Worm (Caenorhabditis elegans) whole organism, L4 larva: ENCODE measurements around the gene rde-12.

Experiments
- F49E8.2 ChIP-seq: sonication (generic microtip); optimal IDR thresholded peaks from 2 replicates; lab custom pipeline; 2016; ENCODE audit warnings: missing compliant biosample characterization, mild to moderate bottlenecking, missing genetic modification characterization, borderline replicate concordance
- R02D3.7 ChIP-seq: fragments of 150-350 bp; sonication (generic microtip); optimal IDR thresholded peaks from 3 replicates; lab custom pipeline; 2014; ENCODE audit warnings: missing biosample characterization, missing genetic modification characterization
- T20F7.1 ChIP-seq: fragments of 200-800 bp; sonication (Bioruptor generic); optimal IDR thresholded peaks from 2 replicates; lab custom pipeline; 2018; ENCODE audit warnings: mild to moderate bottlenecking, missing genetic modification characterization, missing compliant biosample characterization
- Y105C5A.15 ChIP-seq: fragments of 200-800 bp; sonication (Bioruptor generic); IDR thresholded peaks from 2 replicates; pipeline ENCODE4 v1.3.6; 2022; ENCODE audit warnings: missing genetic modification characterization, missing compliant biosample characterization
- arid-1 ChIP-seq: fragments of 200-800 bp; sonication (Bioruptor generic); conservative IDR thresholded peaks from 2 replicates; pipeline ENCODE4 v1.3.6; 2022; ENCODE audit warnings: missing genetic modification reagents, missing genetic modification characterization, missing compliant biosample characterization
- ces-1 ChIP-seq: fragments of 150-350 bp; sonication (generic microtip); optimal IDR thresholded peaks from 4 replicates; lab custom pipeline; 2014; ENCODE audit warnings: missing biosample characterization, missing genetic modification reagents, missing genetic modification characterization
- daf-16 ChIP-seq, 3 experiments: sonication (generic microtip); optimal IDR thresholded peaks; 2 replicates each; lab custom pipeline; 2016 to 2017; ENCODE audit warnings: missing genetic modification characterization in 3 of 3, missing genetic modification reagents in 3 of 3, mild to moderate bottlenecking in 2 of 3, missing compliant biosample characterization in 2 of 3, missing biosample characterization in 1 of 3, moderate library complexity in 1 of 3
- daf-19 ChIP-seq: fragments of 200-800 bp; sonication (Bioruptor generic); conservative IDR thresholded peaks from 2 replicates; pipeline ENCODE4 v1.3.6; 2022; ENCODE audit warnings: missing genetic modification characterization, missing compliant biosample characterization
- daf-8 ChIP-seq: fragments of 200-800 bp; sonication (Bioruptor generic); IDR thresholded peaks from 2 replicates; pipeline ENCODE4 v1.3.6; 2022; ENCODE audit warnings: missing genetic modification characterization, missing compliant biosample characterization
- dmd-6 ChIP-seq: fragments of 200-800 bp; sonication (Bioruptor generic); IDR thresholded peaks from 2 replicates; pipeline ENCODE4 v1.3.6; 2022; ENCODE audit warnings: missing genetic modification reagents, missing genetic modification characterization, missing compliant biosample characterization
- dmd-9 ChIP-seq: fragments of 200-800 bp; sonication (Bioruptor generic); IDR thresholded peaks from 2 replicates; pipeline ENCODE4 v1.3.6; 2022; ENCODE audit warnings: missing genetic modification reagents, missing genetic modification characterization, missing compliant biosample characterization
- fkh-10 ChIP-seq: fragments of 150-350 bp; optimal IDR thresholded peaks from 2 replicates; lab custom pipeline; 2014; ENCODE audit warnings: missing biosample characterization, missing genetic modification reagents, missing genetic modification characterization
- fos-1 ChIP-seq: fragments of 150-350 bp; optimal IDR thresholded peaks from 2 replicates; lab custom pipeline; 2014; ENCODE audit warnings: missing biosample characterization, missing genetic modification characterization
- hif-1 ChIP-seq, 2 experiments: sonication (generic microtip); optimal IDR thresholded peaks; 2 replicates each; lab custom pipeline; 2016 to 2017; ENCODE audit warnings: missing compliant biosample characterization in 2 of 2, missing genetic modification characterization in 2 of 2, missing genetic modification reagents in 2 of 2, missing genotype in 2 of 2, mild to moderate bottlenecking in 1 of 2
- hlh-11 ChIP-seq: fragments of 200-800 bp; sonication (Bioruptor generic); optimal IDR thresholded peaks from 2 replicates; lab custom pipeline; 2018; ENCODE audit warnings: mild to moderate bottlenecking, missing genetic modification characterization, missing compliant biosample characterization
- hlh-30 ChIP-seq: sonication (generic microtip); optimal IDR thresholded peaks from 2 replicates; lab custom pipeline; 2017; ENCODE audit warnings: antibody characterized with exemption, mild to moderate bottlenecking, missing genetic modification characterization, missing compliant biosample characterization; ENCODE audit not compliant: insufficient read depth
- lin-1 ChIP-seq: fragments of 200-800 bp; sonication (Bioruptor generic); IDR thresholded peaks from 2 replicates; pipeline ENCODE4 v1.3.6; 2022; ENCODE audit warnings: missing genetic modification reagents, missing genetic modification characterization, missing compliant biosample characterization
- lir-3 ChIP-seq: sonication (generic microtip); optimal IDR thresholded peaks from 2 replicates; lab custom pipeline; 2016; ENCODE audit warnings: mild to moderate bottlenecking, missing genetic modification characterization, missing compliant biosample characterization
- madf-5 ChIP-seq, 2 experiments: fragments of 200-800 bp; sonication (Bioruptor generic); IDR thresholded peaks; 2 replicates each; pipeline ENCODE4 v1.3.6; 2022; ENCODE audit warnings: missing compliant biosample characterization in 2 of 2, missing genetic modification characterization in 2 of 2
- madf-9 ChIP-seq: fragments of 200-800 bp; sonication (Bioruptor generic); conservative IDR thresholded peaks from 2 replicates; pipeline ENCODE4 v1.3.6; 2022; ENCODE audit warnings: missing genetic modification reagents, missing genetic modification characterization, missing compliant biosample characterization
- mdl-1 ChIP-seq, 2 experiments: fragments of 150-350 bp in 1 of 2; sonication (generic microtip) in 1 of 2; optimal IDR thresholded peaks; 2 replicates each; lab custom pipeline; 2014 to 2017; ENCODE audit warnings: missing biosample characterization in 2 of 2, missing genetic modification characterization in 2 of 2
- mdt-29 ChIP-seq: fragments of 200-800 bp; sonication (Bioruptor generic); IDR thresholded peaks from 2 replicates; pipeline ENCODE4 v1.3.6; 2022; ENCODE audit warnings: missing genetic modification reagents, missing genetic modification characterization, missing compliant biosample characterization
- mep-1 ChIP-seq: fragments of 150-350 bp; sonication (generic microtip); optimal IDR thresholded peaks from 3 replicates; lab custom pipeline; 2014; ENCODE audit warnings: missing biosample characterization, missing genetic modification characterization
- mes-2 ChIP-seq: sonication (generic microtip); optimal IDR thresholded peaks from 2 replicates; lab custom pipeline; 2016; ENCODE audit warnings: missing genotype, mild to moderate bottlenecking, missing genetic modification characterization, missing compliant biosample characterization; ENCODE audit not compliant: poor library complexity, severe bottlenecking
- mxl-2 ChIP-seq: fragments of 200-800 bp; sonication (Bioruptor generic); conservative IDR thresholded peaks from 2 replicates; pipeline ENCODE4 v1.3.6; 2022; ENCODE audit warnings: missing genetic modification reagents, missing genetic modification characterization, missing compliant biosample characterization
- nhr-10 ChIP-seq: fragments of 150-350 bp; optimal IDR thresholded peaks from 2 replicates; lab custom pipeline; 2014; ENCODE audit warnings: missing biosample characterization, missing genetic modification characterization
- nhr-25 ChIP-seq: sonication (generic microtip); optimal IDR thresholded peaks from 2 replicates; lab custom pipeline; 2017; ENCODE audit warnings: missing genetic modification characterization, mild to moderate bottlenecking, missing compliant biosample characterization, antibody characterized with exemption, moderate library complexity, borderline replicate concordance; ENCODE audit not compliant: insufficient read depth
- nhr-28 ChIP-seq: fragments of 150-350 bp; optimal IDR thresholded peaks from 2 replicates; lab custom pipeline; 2014; ENCODE audit warnings: missing biosample characterization, missing genetic modification characterization
- nhr-6 ChIP-seq: fragments of 150-350 bp; optimal IDR thresholded peaks from 2 replicates; lab custom pipeline; 2014; ENCODE audit warnings: missing biosample characterization, missing genetic modification characterization
- nhr-77 ChIP-seq: fragments of 150-350 bp; optimal IDR thresholded peaks from 2 replicates; lab custom pipeline; 2014; ENCODE audit warnings: missing biosample characterization, missing genetic modification characterization
- pqm-1 ChIP-seq: sonication (generic microtip); optimal IDR thresholded peaks from 2 replicates; lab custom pipeline; 2017; ENCODE audit warnings: missing biosample characterization, missing genetic modification characterization
- sdz-12 ChIP-seq: fragments of 200-800 bp; sonication (Bioruptor generic); optimal IDR thresholded peaks from 2 replicates; lab custom pipeline; 2018; ENCODE audit warnings: mild to moderate bottlenecking, missing genetic modification characterization, missing compliant biosample characterization
- set-16 ChIP-seq: fragments of 200-800 bp; sonication (Bioruptor generic); IDR thresholded peaks from 2 replicates; pipeline ENCODE4 v1.3.6; 2022; ENCODE audit warnings: missing genetic modification reagents, missing genetic modification characterization, missing compliant biosample characterization
- skn-1 ChIP-seq: fragments of 150-350 bp; optimal IDR thresholded peaks from 2 replicates; lab custom pipeline; 2014; ENCODE audit warnings: missing biosample characterization, missing genetic modification characterization
- tag-97 ChIP-seq: fragments of 200-800 bp; sonication (Bioruptor generic); IDR thresholded peaks from 2 replicates; pipeline ENCODE4 v1.3.6; 2022; ENCODE audit warnings: missing genetic modification characterization, missing compliant biosample characterization
- unc-39 ChIP-seq: sonication (generic microtip); optimal IDR thresholded peaks from 2 replicates; lab custom pipeline; 2017; ENCODE audit warnings: missing biosample characterization, missing genetic modification characterization
- unc-62 ChIP-seq, 3 experiments: fragments of 150-350 bp in 1 of 3; sonication (generic microtip); optimal IDR thresholded peaks in 2 of 3; peaks in 1 of 3; 1 replicate in 1 of 3; 2 replicates in 2 of 3; lab custom pipeline; 2014 to 2017; ENCODE audit warnings: missing biosample characterization in 3 of 3, missing genetic modification characterization in 3 of 3, missing genetic modification reagents in 3 of 3, missing genotype in 1 of 3

The rde-12 gene

DNA sequence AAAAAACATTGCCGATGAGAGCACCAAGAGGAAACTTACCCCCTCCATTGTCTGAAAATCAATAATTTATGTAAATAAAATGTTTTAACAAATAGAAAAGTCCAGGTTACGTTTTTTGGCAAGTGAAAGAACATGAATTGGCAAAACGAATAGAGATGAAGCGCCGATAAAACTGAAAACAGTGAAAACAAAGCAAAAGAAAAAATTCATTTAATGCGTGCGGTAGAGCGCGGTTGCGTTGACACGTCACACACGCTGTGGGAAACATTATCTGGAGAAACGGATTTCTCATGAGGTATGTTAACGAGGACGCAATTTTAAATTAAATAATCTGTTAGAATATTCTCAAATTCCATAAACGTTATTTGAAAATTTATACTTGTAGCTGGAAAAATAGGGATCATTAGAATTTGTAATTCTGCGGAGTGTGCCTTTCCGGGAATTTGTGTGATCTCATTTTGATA, 50.1 kb downstream of the rde-12 start, which contains the start of gene zipt-9 (continued):
- no peak for TF ChIP-seq hlh-30 (tag; lab: Kevin White, UChicago)
- TF ChIP-seq daf-16 (GFP tag; optimal IDR thresholded peaks at IDR 0.05; lab: Kevin White, UChicago), result no peak
- peak; percentile 46 for TF ChIP-seq daf-16 (tag; optimal IDR thresholded peaks at IDR 0.05; lab: Kevin White, UChicago)
- no peak for TF ChIP-seq mxl-2
- TF ChIP-seq hif-1 (tag; optimal IDR thresholded peaks at IDR 0.05; lab: Kevin White, UChicago), result peak in 1 of 2 experiments; percentile 88
- no peak for TF ChIP-seq nhr-25 (tag; lab: Kevin White, UChicago)
- TF ChIP-seq nhr-10 (tag; lab: Kevin White, UChicago), result no peak
- no peak for TF ChIP-seq Y105C5A.15 (GFP tag; lab: Robert Waterston, UW)
- peak; percentile 56 for TF ChIP-seq hlh-11 (tag; lab: Kevin White, UChicago)
- peak; percentile 47; the same call in 1 of the 2 replicates for TF ChIP-seq madf-9 (GFP tag; lab: Robert Waterston, UW)
- TF ChIP-seq mdt-29, result no peak
- peak; percentile 62 for TF ChIP-seq ces-1 (GFP tag; lab: Kevin White, UChicago)
- peak; percentile 46; the same call in 1 of the 2 replicates for TF ChIP-seq dmd-9 (GFP tag; lab: Robert Waterston, UW)
- TF ChIP-seq fos-1, result no peak
- peak; percentile 56 for TF ChIP-seq nhr-77 (tag; lab: Kevin White, UChicago)
- no peak for TF ChIP-seq daf-8 (GFP tag; lab: Robert Waterston, UW)
- TF ChIP-seq T20F7.1, result peak; percentile 77
- TF ChIP-seq mep-1 (tag; lab: Kevin White, UChicago), result peak; percentile 81
- peak; percentile 56 for TF ChIP-seq fkh-10 (GFP tag; lab: Kevin White, UChicago)
- TF ChIP-seq madf-5 (GFP tag; IDR thresholded peaks at IDR 0.05; lab: Robert Waterston, UW), result no peak
- TF ChIP-seq R02D3.7 (tag; lab: Kevin White, UChicago), result no peak
- no peak for TF ChIP-seq unc-39 (tag; lab: Kevin White, UChicago)
- TF ChIP-seq F49E8.2 (tag; lab: Kevin White, UChicago), result no peak
- TF ChIP-seq mdl-1 (tag; optimal IDR thresholded peaks at IDR 0.05; lab: Kevin White, UChicago), result no peak
- TF ChIP-seq nhr-6 (tag; lab: Kevin White, UChicago), result peak; percentile 89
- no peak for TF ChIP-seq sdz-12 (GFP tag; lab: Kevin White, UChicago)
- TF ChIP-seq nhr-28 (tag; lab: Kevin White, UChicago), result no peak
- no peak for TF ChIP-seq arid-1 (GFP tag; lab: Robert Waterston, UW)
- no peak for TF ChIP-seq lir-3 (tag; lab: Kevin White, UChicago)
- 0 out of 2 replicates have a peak, but pooled peaks have one; percentile 46 for TF ChIP-seq lin-1 (GFP tag; lab: Robert Waterston, UW)
- no peak for TF ChIP-seq daf-19
- TF ChIP-seq set-16, result no peak
- TF ChIP-seq tag-97 (GFP tag; lab: Robert Waterston, UW), result no peak

DNA sequence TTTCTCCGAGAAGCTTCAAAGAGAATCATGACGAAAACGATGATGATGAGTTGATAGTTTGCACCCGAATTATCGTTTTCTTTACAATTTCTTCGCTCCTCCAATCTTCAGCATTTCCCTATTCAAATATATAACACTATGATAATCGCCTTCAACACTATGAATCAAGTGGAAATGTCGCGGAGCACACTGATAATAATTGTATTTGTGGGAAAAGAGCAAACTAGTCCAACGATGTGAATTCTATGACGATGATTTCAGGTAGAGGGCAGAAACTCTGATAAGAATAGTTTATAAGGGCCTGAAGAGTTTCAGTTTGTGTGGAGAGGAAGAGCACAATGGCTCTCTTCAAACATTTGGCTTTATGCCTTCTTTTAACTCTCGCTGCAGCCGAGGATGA, 51.3 kb downstream of the rde-12 start, which contains the start of gene T01D3.6:
TSS of gene T01D3.6 (plus strand) at position 294 of the 400 bp plus-strand sequence.
- TF ChIP-seq dmd-9 (GFP tag; lab: Robert Waterston, UW), result no peak
- TF ChIP-seq skn-1 (tag; lab: Kevin White, UChicago), result no peak
- TF ChIP-seq nhr-6 (tag; lab: Kevin White, UChicago), result peak; percentile 90
- TF ChIP-seq unc-62 (GFP tag; optimal IDR thresholded peaks at IDR 0.05 in 1 of 2; lab: Kevin White, UChicago), result peak in 1 of 2 experiments; percentile 95
- no peak for TF ChIP-seq unc-62 (tag; optimal IDR thresholded peaks at IDR 0.05; lab: Kevin White, UChicago)
- peak; percentile 52 for TF ChIP-seq nhr-28 (tag; lab: Kevin White, UChicago)
- no peak for TF ChIP-seq daf-16 (GFP tag; optimal IDR thresholded peaks at IDR 0.05; lab: Kevin White, UChicago)
- peak; percentile 43 for TF ChIP-seq daf-16 (tag; optimal IDR thresholded peaks at IDR 0.05; lab: Kevin White, UChicago)
- peak; percentile 87 for TF ChIP-seq pqm-1 (tag; lab: Kevin White, UChicago)
- peak; percentile 52 for TF ChIP-seq hlh-11 (tag; lab: Kevin White, UChicago)
- TF ChIP-seq mes-2, result peak; percentile 24
- peak; percentile 64 for TF ChIP-seq dmd-6 (GFP tag; lab: Robert Waterston, UW)
- TF ChIP-seq, all 104 proteins: peak for 8
